Fruit fly (Drosophila melanogaster): Measurements from ENCODE around the gene Tmf.

Gene Tmf

DNA sequence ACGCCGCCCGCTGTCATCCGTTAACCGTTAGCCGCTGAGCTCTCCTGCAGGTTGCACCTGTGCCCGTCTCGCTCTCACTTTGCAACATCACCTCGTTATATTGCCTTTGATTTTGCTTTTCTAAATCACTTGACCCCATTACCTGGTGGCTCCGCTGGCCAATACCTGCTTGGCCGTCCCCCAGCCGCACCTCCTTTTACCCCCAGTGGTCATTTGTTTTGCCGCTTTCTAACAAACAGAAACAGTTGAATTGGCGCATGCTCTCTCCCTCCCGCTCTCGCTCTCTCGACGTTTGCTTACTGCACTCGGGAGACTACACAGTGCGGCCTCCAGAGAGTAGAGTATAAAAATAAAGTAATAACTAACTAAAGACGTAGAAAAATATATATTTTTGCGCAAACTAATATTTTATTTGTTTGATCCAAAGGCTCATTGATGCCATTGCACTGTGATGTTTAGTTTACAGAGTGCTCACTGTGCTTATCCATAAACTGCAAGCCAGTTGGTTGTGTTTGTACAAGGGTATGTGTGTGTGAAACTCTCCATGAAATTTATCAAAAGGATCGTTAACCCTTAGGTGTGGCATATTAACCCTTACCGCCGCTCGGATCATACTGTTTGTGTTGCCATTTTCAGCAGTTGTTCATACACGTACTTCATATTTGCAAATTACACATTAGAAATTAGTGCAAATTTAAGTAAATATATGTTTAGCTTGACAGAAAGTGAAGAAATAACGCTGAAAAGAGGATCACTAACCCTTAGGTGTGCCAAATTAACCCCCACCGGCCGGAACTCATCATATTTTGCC, 39.5 kb upstream of the Tmf start (continued):
- no peak for TF ChIP-seq btn (GFP tag; optimal IDR thresholded peaks at IDR 0.05)
- peak; percentile 49 for TF ChIP-seq Ravus (GFP tag; IDR thresholded peaks at IDR 0.05)
- peak; percentile 15 for TF ChIP-seq CG11398 (GFP tag; optimal IDR thresholded peaks at IDR 0.05)
- no peak for TF ChIP-seq Hey (tag; optimal IDR thresholded peaks at IDR 0.05)
- TF ChIP-seq CG12942 (GFP tag; optimal IDR thresholded peaks at IDR 0.05): peak; percentile 54
- peak; percentile 87 for TF ChIP-seq H2.0 (GFP tag; IDR thresholded peaks at IDR 0.05)
- TF ChIP-seq CG8478 (optimal IDR thresholded peaks at IDR 0.05): peak; percentile 7
- TF ChIP-seq ap (GFP tag; IDR thresholded peaks at IDR 0.05): peak; percentile 78
- peak; percentile 51 for TF ChIP-seq fd102C (GFP tag; optimal IDR thresholded peaks at IDR 0.05)
- TF ChIP-seq E2f2 (GFP tag; IDR thresholded peaks at IDR 0.05): peak; percentile 54; the same call in 1 of the 2 replicates
- TF ChIP-seq CG4404 (GFP tag; IDR thresholded peaks at IDR 0.05): peak; percentile 77
- TF ChIP-seq az2 (GFP tag; optimal IDR thresholded peaks at IDR 0.05): peak; percentile 87
- no peak for TF ChIP-seq Dfd (GFP tag; optimal IDR thresholded peaks at IDR 0.05)
- no peak for TF ChIP-seq CTCF (GFP tag; optimal IDR thresholded peaks at IDR 0.05)
- peak; percentile 66 for TF ChIP-seq CoRest (tag; optimal IDR thresholded peaks at IDR 0.05)
- TF ChIP-seq pb (GFP tag; optimal IDR thresholded peaks at IDR 0.05): peak; percentile 26
- TF ChIP-seq CrebB (tag; optimal IDR thresholded peaks at IDR 0.05): peak; percentile 21
- TF ChIP-seq CG6791 (GFP tag; IDR thresholded peaks at IDR 0.05; ENCODE audit: partially characterized antibody): no peak
- peak; percentile 79 for TF ChIP-seq CG7372 (GFP tag; IDR thresholded peaks at IDR 0.05)
- no peak for TF ChIP-seq insv (GFP tag; optimal IDR thresholded peaks at IDR 0.05)
- peak; percentile 78 for TF ChIP-seq rib (GFP tag; IDR thresholded peaks at IDR 0.05)
- TF ChIP-seq fd96Cb (tag; optimal IDR thresholded peaks at IDR 0.05): peak; percentile 74
- peak; percentile 98 for TF ChIP-seq grau (tag; optimal IDR thresholded peaks at IDR 0.05)
- no peak for TF ChIP-seq sc (optimal IDR thresholded peaks at IDR 0.05)
- TF ChIP-seq sc (GFP tag; optimal IDR thresholded peaks at IDR 0.05): no peak
- no peak; the same call in 1 of the 2 replicates for TF ChIP-seq gt (GFP tag; IDR thresholded peaks at IDR 0.05)
- peak; percentile 65 for TF ChIP-seq scrt (GFP tag; optimal IDR thresholded peaks at IDR 0.05)
- TF ChIP-seq CG15073 (GFP tag; optimal IDR thresholded peaks at IDR 0.05): no peak
- TF ChIP-seq tna (GFP tag; IDR thresholded peaks at IDR 0.05; ENCODE audit: partially characterized antibody): no peak
- TF ChIP-seq repo (GFP tag; optimal IDR thresholded peaks at IDR 0.05): no peak
- peak; percentile 41 for TF ChIP-seq Myb (GFP tag; optimal IDR thresholded peaks at IDR 0.05)
- no peak for TF ChIP-seq Hmr (GFP tag; optimal IDR thresholded peaks at IDR 0.05)
- no peak for TF ChIP-seq CG13287 (GFP tag; IDR thresholded peaks at IDR 0.05; ENCODE audit: partially characterized antibody)
- no peak for TF ChIP-seq CG2129 (GFP tag; IDR thresholded peaks at IDR 0.05; ENCODE audit: partially characterized antibody)
- TF ChIP-seq CG12104 (GFP tag; optimal IDR thresholded peaks at IDR 0.05): peak; percentile 8
- TF ChIP-seq HLH3B (GFP tag; IDR thresholded peaks at IDR 0.05): peak; percentile 91
- peak; percentile 86 for TF ChIP-seq H15 (GFP tag; IDR thresholded peaks at IDR 0.05)
- TF ChIP-seq luna (GFP tag; optimal IDR thresholded peaks at IDR 0.05): no peak
- TF ChIP-seq CG8290 (GFP tag; optimal IDR thresholded peaks at IDR 0.05): no peak
- no peak for TF ChIP-seq CG8290 (tag; optimal IDR thresholded peaks at IDR 0.05)
- TF ChIP-seq Sry-δ (GFP tag; optimal IDR thresholded peaks at IDR 0.05): peak; percentile 2
- TF ChIP-seq Awh (GFP tag; IDR thresholded peaks at IDR 0.05): peak; percentile 92
- TF ChIP-seq stwl (tag; optimal IDR thresholded peaks at IDR 0.05): no peak
- TF ChIP-seq Hr78 (GFP tag; optimal IDR thresholded peaks at IDR 0.05): no peak
- TF ChIP-seq Usf (GFP tag; optimal IDR thresholded peaks at IDR 0.05): peak; percentile 51
- no peak for TF ChIP-seq Stat92E (GFP tag; optimal IDR thresholded peaks at IDR 0.05)
- TF ChIP-seq hbn (GFP tag; IDR thresholded peaks at IDR 0.05; ENCODE audit: partially characterized antibody): no peak
- TF ChIP-seq zen (tag; optimal IDR thresholded peaks at IDR 0.05): peak; percentile 58
- peak; percentile 36 for TF ChIP-seq nom (GFP tag; optimal IDR thresholded peaks at IDR 0.05)
- peak; percentile 85 for TF ChIP-seq CG5953 (GFP tag; IDR thresholded peaks at IDR 0.05)
- no peak for TF ChIP-seq CG9876 (GFP tag; optimal IDR thresholded peaks at IDR 0.05)

Data from whole organism, embryonic.